Worm (Caenorhabditis elegans): ENCODE measurements around the gene F44B9.8.

The F44B9.8 gene

DNA sequence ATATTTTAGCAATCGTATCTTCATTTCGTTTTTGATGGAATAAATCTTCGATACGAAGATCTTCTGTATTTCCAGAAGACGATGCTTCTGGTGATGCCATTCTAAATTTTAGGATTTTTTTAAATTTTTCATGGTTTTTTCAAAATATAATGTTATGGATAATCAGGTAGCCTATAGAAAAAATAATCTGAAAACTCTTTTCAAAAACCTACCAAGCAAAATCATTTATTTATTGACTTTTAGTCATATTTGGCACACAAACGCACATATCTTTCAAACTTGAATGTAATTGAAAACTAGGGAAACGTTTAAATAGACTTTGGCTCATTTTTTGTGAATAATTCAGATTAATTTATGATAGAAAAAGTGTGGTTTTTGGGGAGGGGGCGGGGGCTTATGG, 13.0 kb downstream of the F44B9.8 start, which contains the start of gene F44B9.5:
F44B9.5 (minus strand) TSS at position 101 of the 400 bp plus-strand sequence.
- TF ChIP-seq nhr-237 (tag; optimal IDR thresholded peaks at IDR 0.05) (no peak), lin-13 (tag; optimal IDR thresholded peaks at IDR 0.05) (no peak), pha-4 (tag; optimal IDR thresholded peaks at IDR 0.05) (no peak), drap-1 (GFP tag; optimal IDR thresholded peaks at IDR 0.05) (no peak), nhr-28 (tag; optimal IDR thresholded peaks at IDR 0.05) (no peak), bed-3 (GFP tag; optimal IDR thresholded peaks at IDR 0.05) (no peak), snpc-4 (tag; optimal IDR thresholded peaks at IDR 0.05) (no peak), ceh-39 (tag; optimal IDR thresholded peaks at IDR 0.05) (no peak), unc-120 (tag; optimal IDR thresholded peaks at IDR 0.05; ENCODE audit: poor library complexity, severe bottlenecking) (no peak), mls-2 (tag; optimal IDR thresholded peaks at IDR 0.05) (no peak), ceh-43 (GFP tag; optimal IDR thresholded peaks at IDR 0.05) (no peak), nhr-2 (tag; optimal IDR thresholded peaks at IDR 0.05) (no peak), sptf-1 (tag; optimal IDR thresholded peaks at IDR 0.05) (no peak), lsy-2 (tag; optimal IDR thresholded peaks at IDR 0.05) (no peak)

DNA sequence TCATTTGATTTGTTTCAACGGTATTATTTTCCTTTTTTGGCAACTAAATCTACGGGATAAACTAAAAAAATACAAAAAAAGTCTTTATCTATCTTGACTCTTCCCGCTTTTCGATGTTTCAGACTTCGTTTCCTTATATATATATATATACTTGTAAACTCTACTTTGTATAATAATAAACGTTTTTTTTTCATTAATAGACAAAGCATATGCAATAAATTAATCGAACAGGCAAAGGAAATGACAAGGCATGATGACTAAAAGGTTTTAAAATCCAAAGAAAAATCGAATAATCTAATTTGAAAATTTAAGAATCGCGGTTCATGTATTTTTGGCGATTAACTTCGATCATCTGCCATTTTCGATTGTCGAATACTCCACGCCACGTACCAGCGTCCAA, 15.9 kb downstream of the F44B9.8 start:
- TF ChIP-seq bed-3 (GFP tag; optimal IDR thresholded peaks at IDR 0.05), result no peak
- TF ChIP-seq zip-8 (tag; optimal IDR thresholded peaks at IDR 0.05), result no peak
- TF ChIP-seq nhr-12 (tag; optimal IDR thresholded peaks at IDR 0.05), result no peak
- no peak for TF ChIP-seq hlh-1 (tag; optimal IDR thresholded peaks at IDR 0.05)
- no peak for TF ChIP-seq nhr-28 (tag; optimal IDR thresholded peaks at IDR 0.05)
- no peak for TF ChIP-seq M03D4.4 (tag; optimal IDR thresholded peaks at IDR 0.05)
- no peak for TF ChIP-seq mab-5 (tag; optimal IDR thresholded peaks at IDR 0.05)
- TF ChIP-seq flh-1 (GFP tag; optimal IDR thresholded peaks at IDR 0.05), result no peak
- TF ChIP-seq lsy-2 (tag; optimal IDR thresholded peaks at IDR 0.05), result no peak
- TF ChIP-seq unc-39 (tag; optimal IDR thresholded peaks at IDR 0.05), result no peak

DNA sequence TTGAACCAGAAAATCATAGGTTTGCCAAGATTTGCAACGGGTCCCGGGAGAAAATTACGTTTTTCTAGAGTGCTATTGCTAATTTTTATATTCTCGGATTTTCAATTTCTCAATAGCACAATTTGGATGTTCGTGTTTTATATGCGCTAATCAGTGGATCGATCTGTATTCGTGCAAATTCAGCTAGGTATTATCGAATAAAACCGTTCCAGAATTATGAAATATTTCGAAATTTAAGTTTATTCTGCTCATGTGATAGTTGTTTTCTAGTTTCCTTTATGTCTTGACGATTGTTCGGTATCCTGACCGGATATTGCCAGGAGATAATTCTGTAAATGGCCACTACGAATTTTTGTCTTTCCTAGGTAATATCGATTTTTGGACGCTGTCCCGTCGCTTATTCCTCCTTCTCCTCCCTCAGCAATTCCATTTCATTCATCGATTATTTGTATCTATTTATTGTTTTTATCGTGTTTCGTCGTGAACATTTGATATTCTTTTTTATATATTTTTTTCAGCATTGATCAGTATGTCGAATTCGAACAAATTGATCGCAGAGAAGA, 19.1 kb downstream of the F44B9.8 start, which contains the start of gene cit-1.2:
cit-1.2 (plus strand) TSS at position 513 of the 563 bp plus-strand sequence.
- no peak for TF ChIP-seq lsy-2 (tag; optimal IDR thresholded peaks at IDR 0.05)
- no peak for TF ChIP-seq ceh-39 (tag; optimal IDR thresholded peaks at IDR 0.05)
- no peak for TF ChIP-seq unc-120 (tag; optimal IDR thresholded peaks at IDR 0.05; ENCODE audit: poor library complexity, severe bottlenecking)
- TF ChIP-seq mab-5 (tag; optimal IDR thresholded peaks at IDR 0.05), result no peak
- TF ChIP-seq blmp-1 (tag; optimal IDR thresholded peaks at IDR 0.05), result no peak
- no peak for TF ChIP-seq ham-2 (GFP tag; optimal IDR thresholded peaks at IDR 0.05)
- TF ChIP-seq lin-32 (GFP tag; optimal IDR thresholded peaks at IDR 0.05), result no peak
- TF ChIP-seq mep-1 (tag; optimal IDR thresholded peaks at IDR 0.05), result no peak
- TF ChIP-seq bed-3 (GFP tag; optimal IDR thresholded peaks at IDR 0.05), result no peak
- no peak for TF ChIP-seq tbx-8 (GFP tag; optimal IDR thresholded peaks at IDR 0.05)
- TF ChIP-seq nhr-2 (tag; optimal IDR thresholded peaks at IDR 0.05), result no peak
- TF ChIP-seq sptf-1 (tag; optimal IDR thresholded peaks at IDR 0.05), result no peak
- TF ChIP-seq elt-1 (tag; optimal IDR thresholded peaks at IDR 0.05; ENCODE audit: borderline replicate concordance, insufficient read depth), result no peak
- no peak for TF ChIP-seq mls-2 (tag; optimal IDR thresholded peaks at IDR 0.05)
- TF ChIP-seq nhr-28 (tag; optimal IDR thresholded peaks at IDR 0.05), result no peak
- TF ChIP-seq elt-3 (tag; optimal IDR thresholded peaks at IDR 0.05), result no peak
- no peak for TF ChIP-seq nhr-76 (tag; optimal IDR thresholded peaks at IDR 0.05)
- TF ChIP-seq ztf-11 (tag; optimal IDR thresholded peaks at IDR 0.05), result no peak
- no peak for TF ChIP-seq cnd-1 (tag; optimal IDR thresholded peaks at IDR 0.05)

DNA sequence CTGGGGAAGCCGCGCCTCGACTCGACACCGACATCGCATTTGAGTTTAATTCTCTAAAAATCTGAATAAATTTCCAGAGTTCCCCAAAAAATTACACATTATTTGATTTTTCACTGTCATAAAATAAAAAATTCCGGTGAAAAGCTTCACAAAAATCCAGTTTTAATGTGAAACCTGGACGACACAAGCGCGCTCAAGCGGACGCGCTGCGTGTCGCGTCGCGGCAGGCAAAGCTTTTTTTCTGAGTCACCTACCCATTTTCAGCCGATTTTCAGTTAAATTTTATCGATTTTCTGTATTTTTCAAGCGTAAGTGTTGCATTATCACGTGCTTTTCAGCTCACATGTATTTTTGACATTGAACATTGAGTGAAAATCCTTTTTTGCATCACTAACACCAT, 19.7 kb downstream of the F44B9.8 start, which contains the start of gene cit-1.1:
cit-1.1 (minus strand) TSS at position 53 of the 400 bp plus-strand sequence.
- TF ChIP-seq pha-4 (tag; optimal IDR thresholded peaks at IDR 0.05), result no peak
- peak; percentile 35 for TF ChIP-seq lsy-2 (tag; optimal IDR thresholded peaks at IDR 0.05)
- peak; percentile 25 for TF ChIP-seq mep-1 (tag; optimal IDR thresholded peaks at IDR 0.05)
- no peak for TF ChIP-seq ztf-11 (tag; optimal IDR thresholded peaks at IDR 0.05)

DNA sequence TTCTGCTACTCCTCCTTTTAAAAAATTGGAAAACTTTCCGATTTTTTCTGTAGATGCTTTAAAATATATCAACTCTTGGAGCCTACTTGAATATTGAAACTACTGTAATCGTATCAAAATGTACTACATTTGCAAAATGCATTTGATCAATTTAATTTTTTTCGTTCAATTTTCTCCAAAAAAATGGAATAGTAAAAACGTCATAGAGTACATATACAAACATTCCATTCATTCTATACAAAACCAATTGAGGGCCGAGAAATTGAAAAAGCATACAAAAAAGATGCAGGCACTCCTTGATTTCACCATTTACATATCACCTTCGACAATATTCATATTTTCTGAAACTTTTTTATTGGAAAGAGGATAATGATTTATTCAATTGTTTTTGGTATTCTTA, 25.4 kb downstream of the F44B9.8 start, which contains the start of gene C06G4.6:
C06G4.6 (plus strand) TSS at position 301 of the 400 bp plus-strand sequence.
- TF ChIP-seq zip-8 (tag; optimal IDR thresholded peaks at IDR 0.05) (no peak), nhr-2 (tag; optimal IDR thresholded peaks at IDR 0.05) (no peak), mep-1 (tag; optimal IDR thresholded peaks at IDR 0.05) (no peak), sem-2 (GFP tag; optimal IDR thresholded peaks at IDR 0.05) (no peak), blmp-1 (tag; optimal IDR thresholded peaks at IDR 0.05) (no peak), flh-1 (GFP tag; optimal IDR thresholded peaks at IDR 0.05) (no peak), nhr-28 (tag; optimal IDR thresholded peaks at IDR 0.05) (no peak)

All from whole organism, mixed stage, embryonic.